Fruit fly (Drosophila melanogaster) whole organism: ENCODE data around the gene CG1463.

Source experiments
- CG8478 ChIP-seq: fragments of >200 bp; optimal IDR thresholded peaks from 2 replicates; lab custom pipeline; 2018; ENCODE audit warnings: inconsistent platforms
- psq ChIP-seq: fragments of >200 bp; optimal IDR thresholded peaks from 2 replicates; lab custom pipeline; 2017

DNA sequence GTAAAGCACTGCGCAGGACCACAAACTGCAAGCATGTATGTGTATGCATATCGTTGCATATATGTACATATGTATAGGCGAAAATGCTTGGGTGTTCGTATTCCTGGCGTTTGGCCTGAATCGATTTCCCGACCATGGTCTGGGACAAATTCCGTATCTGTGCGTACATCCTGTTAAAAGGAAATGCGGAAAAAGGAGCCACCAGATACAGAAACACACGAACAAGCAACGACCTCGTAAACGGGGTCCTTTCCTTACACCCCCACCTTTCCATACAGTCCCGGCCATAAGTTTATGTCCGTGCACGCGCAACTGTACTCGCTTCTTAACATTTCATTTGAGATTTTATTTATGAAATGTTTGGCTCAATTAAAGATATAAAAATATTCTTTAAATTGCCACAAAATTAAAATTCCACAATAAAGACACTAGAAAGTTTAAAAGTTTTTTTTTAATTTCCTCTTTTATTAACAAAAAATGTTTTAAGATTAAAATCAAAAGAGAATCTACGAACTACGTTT lies 27.5 kb downstream of the CG1463 start:
- no peak for TF ChIP-seq psq
- no peak for TF ChIP-seq CG8478 (lab: Kevin White, UChicago)
